Fruit fly (Drosophila melanogaster) S2 (cell line): ENCODE results near the gene Mocs1.

Experiments used
- CG8478 ChIP-seq: fragments of >200 bp; optimal IDR thresholded peaks from 2 replicates; lab custom pipeline; 2018
- CTCF ChIP-seq, 2 experiments: fragments of >200 bp; optimal IDR thresholded peaks; 2 replicates each; lab custom pipeline; 2018

dm6 chr3L:11065850-11066249 lies 4.5 kb upstream of the Mocs1 start:
- TF ChIP-seq CTCF (optimal IDR thresholded peaks at IDR 0.05; lab: Kevin White, UChicago) (no peak), CG8478 (no peak)
